Worm (Caenorhabditis elegans): Measurements from ENCODE around the gene F21D9.8.

F21D9.8 gene

ce11 chrV:19296723-19297122, 16.9 kb upstream of the F21D9.8 start, which contains the start of gene F55C9.6:
F55C9.6 (minus strand) TSS chrV:19296823.
- no peak for TF ChIP-seq mml-1 (tag; optimal IDR thresholded peaks at IDR 0.05)
- no peak for TF ChIP-seq nhr-237 (tag; optimal IDR thresholded peaks at IDR 0.05)
- no peak for TF ChIP-seq ztf-4 (tag; optimal IDR thresholded peaks at IDR 0.05)
- TF ChIP-seq daf-12 (tag; optimal IDR thresholded peaks at IDR 0.05) = no peak

DNA sequence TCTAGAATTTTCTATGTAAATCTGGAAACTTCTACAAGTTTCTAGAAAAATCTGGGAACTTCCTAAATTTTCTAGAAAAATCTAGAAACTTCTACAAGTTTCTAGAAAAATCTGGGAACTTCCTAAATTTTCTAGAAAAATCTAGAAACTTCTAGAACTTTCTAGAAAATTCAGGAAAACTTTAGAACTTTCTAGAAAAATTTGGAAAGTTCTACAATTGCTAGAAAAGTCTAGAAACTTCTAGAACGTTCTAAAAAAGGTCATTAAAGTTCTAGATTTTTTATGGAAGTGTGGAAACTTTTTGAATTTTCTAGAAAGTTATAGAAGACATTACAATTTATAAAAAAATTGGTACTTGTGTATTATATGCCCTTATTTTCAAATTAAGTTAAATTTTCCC, 13.2 kb upstream of the F21D9.8 start, which contains the start of gene F55C9.5:
Gene F55C9.5 (minus strand): TSS at position 101 of the 400 bp plus-strand sequence.
- TF ChIP-seq snpc-4 (tag; optimal IDR thresholded peaks at IDR 0.05) (no peak), nhr-77 (tag; optimal IDR thresholded peaks at IDR 0.05) (no peak), skn-1 (tag; optimal IDR thresholded peaks at IDR 0.05) (no peak), pqm-1 (tag; optimal IDR thresholded peaks at IDR 0.05) (no peak), jun-1 (tag; optimal IDR thresholded peaks at IDR 0.05) (no peak), ztf-4 (tag; optimal IDR thresholded peaks at IDR 0.05) (no peak), elt-3 (tag; optimal IDR thresholded peaks at IDR 0.05) (no peak), fkh-10 (GFP tag; optimal IDR thresholded peaks at IDR 0.05) (no peak), sea-2 (GFP tag; optimal IDR thresholded peaks at IDR 0.05) (no peak), mml-1 (tag; optimal IDR thresholded peaks at IDR 0.05) (no peak), nhr-67 (tag; optimal IDR thresholded peaks at IDR 0.05) (no peak), elt-2 (tag; optimal IDR thresholded peaks at IDR 0.05) (no peak), egl-27 (tag; optimal IDR thresholded peaks at IDR 0.05) (no peak), nhr-43 (tag; optimal IDR thresholded peaks at IDR 0.05; ENCODE audit: poor library complexity, severe bottlenecking) (no peak), nhr-12 (tag; optimal IDR thresholded peaks at IDR 0.05) (no peak), ama-1 (optimal IDR thresholded peaks at IDR 0.05) (no peak), daf-12 (tag; optimal IDR thresholded peaks at IDR 0.05) (no peak), nhr-28 (tag; optimal IDR thresholded peaks at IDR 0.05) (no peak), eor-1 (tag; optimal IDR thresholded peaks at IDR 0.05) (no peak), nhr-25 (tag; optimal IDR thresholded peaks at IDR 0.05) (no peak)

DNA sequence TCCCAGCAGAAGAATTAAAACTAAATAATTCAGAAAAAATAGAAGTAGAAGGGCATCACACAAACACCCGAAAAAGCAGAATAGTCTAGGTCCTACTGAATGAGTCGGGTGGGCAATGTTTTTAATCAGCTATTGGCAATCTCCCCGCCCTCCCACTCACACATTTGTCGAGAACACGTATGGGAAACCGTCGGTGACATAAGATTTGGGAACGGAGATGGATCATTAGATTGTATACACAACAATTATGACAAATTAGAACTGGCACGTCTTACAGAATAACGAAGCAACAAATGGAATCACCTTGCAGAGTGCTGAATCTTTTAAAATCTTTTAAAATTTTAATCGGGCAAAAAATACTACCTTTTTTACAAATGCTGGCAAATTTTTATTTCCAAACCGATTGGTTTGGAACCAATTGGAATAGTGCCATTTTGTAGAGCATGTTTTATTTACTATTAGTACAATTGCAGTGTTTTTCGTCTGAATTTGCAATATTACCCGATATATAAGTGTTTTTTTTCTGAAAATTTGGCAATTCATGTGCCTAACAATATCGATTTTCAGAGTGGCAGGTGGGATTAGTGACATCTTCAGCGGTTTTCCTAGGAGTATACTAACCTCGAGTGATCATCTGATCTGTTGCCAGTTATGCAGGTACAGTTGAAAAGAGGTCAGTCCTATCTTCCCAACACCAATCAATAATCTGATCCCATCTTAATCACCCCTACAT, 8.5 kb upstream of the F21D9.8 start, which contains the start of the genes F55C9.3 and fbxb-57:
Gene F55C9.3 (minus strand): TSS at position 101 of the 733 bp plus-strand sequence.
Gene fbxb-57 (plus strand): TSS at position 683 of the 733 bp plus-strand sequence.
- TF ChIP-seq nhr-77 (tag; optimal IDR thresholded peaks at IDR 0.05) (no peak), jun-1 (tag; optimal IDR thresholded peaks at IDR 0.05) (no peak), elt-1 (tag; optimal IDR thresholded peaks at IDR 0.05) (no peak), mdl-1 (tag; optimal IDR thresholded peaks at IDR 0.05) (no peak), ama-1 (optimal IDR thresholded peaks at IDR 0.05) (no peak), sea-2 (GFP tag; optimal IDR thresholded peaks at IDR 0.05) (no peak), ztf-4 (tag; optimal IDR thresholded peaks at IDR 0.05) (no peak), eor-1 (tag; optimal IDR thresholded peaks at IDR 0.05) (no peak), pha-4 (tag; optimal IDR thresholded peaks at IDR 0.05) (no peak), ceh-16 (tag; optimal IDR thresholded peaks at IDR 0.05) (no peak), hmg-11 (tag; optimal IDR thresholded peaks at IDR 0.05) (no peak), elt-2 (tag; optimal IDR thresholded peaks at IDR 0.05) (no peak), ZK546.5 (tag; optimal IDR thresholded peaks at IDR 0.05) (no peak), egl-5 (tag; optimal IDR thresholded peaks at IDR 0.05) (no peak), ceh-28 (tag; optimal IDR thresholded peaks at IDR 0.05) (no peak), R02D3.7 (tag; optimal IDR thresholded peaks at IDR 0.05) (no peak), fos-1 (tag; optimal IDR thresholded peaks at IDR 0.05) (no peak), mml-1 (tag; optimal IDR thresholded peaks at IDR 0.05) (no peak), daf-12 (tag; optimal IDR thresholded peaks at IDR 0.05) (no peak), fkh-10 (GFP tag; optimal IDR thresholded peaks at IDR 0.05) (no peak)

- TF ChIP-seq elt-3 (tag; optimal IDR thresholded peaks at IDR 0.05) = no peak
- no peak for TF ChIP-seq elt-2 (tag; optimal IDR thresholded peaks at IDR 0.05)
- no peak for TF ChIP-seq nhr-237 (tag; optimal IDR thresholded peaks at IDR 0.05)
- no peak for TF ChIP-seq nhr-28 (tag; optimal IDR thresholded peaks at IDR 0.05)
- TF ChIP-seq ZK546.5 (tag; optimal IDR thresholded peaks at IDR 0.05) = no peak
- TF ChIP-seq pha-4 (tag; optimal IDR thresholded peaks at IDR 0.05) = no peak
- no peak for TF ChIP-seq fkh-2 (tag; optimal IDR thresholded peaks at IDR 0.05)
- TF ChIP-seq lin-39 (tag; optimal IDR thresholded peaks at IDR 0.05) = no peak
- no peak for TF ChIP-seq ztf-11 (tag; optimal IDR thresholded peaks at IDR 0.05)
- TF ChIP-seq unc-39 (tag; optimal IDR thresholded peaks at IDR 0.05) = no peak
- TF ChIP-seq lsy-12 (tag; optimal IDR thresholded peaks at IDR 0.05) = no peak
- TF ChIP-seq ama-1 (optimal IDR thresholded peaks at IDR 0.05) = no peak
- TF ChIP-seq elt-1 (tag; optimal IDR thresholded peaks at IDR 0.05) = no peak
These were observed 6.1 kb upstream of the F21D9.8 start for ce11 chrV:19285921-19286320.
